Fruit fly (Drosophila melanogaster) whole organism, prepupa: ENCODE data around the gene CG12177.

Source experiments
- CG10631 ChIP-seq: fragments of 200-800 bp; sonication (Bioruptor generic); optimal IDR thresholded peaks from 2 replicates; lab custom pipeline; 2016; ENCODE audit warnings: missing biosample characterization, missing genetic modification characterization
- CG11294 ChIP-seq: fragments of 200-800 bp; sonication (Bioruptor generic); IDR thresholded peaks from 2 replicates; pipeline ENCODE4 v1.3.6; 2022; ENCODE audit warnings: missing biosample characterization, missing genetic modification characterization
- CG11762 ChIP-seq: fragments of 200-800 bp; sonication (Bioruptor generic); optimal IDR thresholded peaks from 3 replicates; lab custom pipeline; 2016; ENCODE audit warnings: missing biosample characterization, missing genetic modification characterization; ENCODE audit not compliant: insufficient read depth
- CG11902 ChIP-seq: fragments of 200-800 bp; sonication (Bioruptor generic); optimal IDR thresholded peaks from 3 replicates; lab custom pipeline; 2016; ENCODE audit warnings: missing biosample characterization, missing genetic modification characterization
- CG16779 ChIP-seq: fragments of 200-800 bp; sonication (Bioruptor generic); optimal IDR thresholded peaks from 3 replicates; lab custom pipeline; 2017; ENCODE audit warnings: missing biosample characterization, mild to moderate bottlenecking, missing genetic modification characterization
- CG3032 ChIP-seq: fragments of 200-800 bp; optimal IDR thresholded peaks from 2 replicates; lab custom pipeline; 2019; ENCODE audit warnings: missing biosample characterization, mild to moderate bottlenecking, missing genetic modification characterization, moderate library complexity
- CG31627 ChIP-seq: fragments of 200-800 bp; sonication (Bioruptor generic); optimal IDR thresholded peaks from 3 replicates; lab custom pipeline; 2016; ENCODE audit warnings: missing biosample characterization, missing genetic modification characterization
- CG3919 ChIP-seq: fragments of 200-800 bp; sonication (Bioruptor generic); optimal IDR thresholded peaks from 3 replicates; lab custom pipeline; 2016; ENCODE audit warnings: missing biosample characterization, missing genetic modification characterization
- CG6854 ChIP-seq: fragments of 200-800 bp; sonication (Bioruptor generic); optimal IDR thresholded peaks from 2 replicates; lab custom pipeline; 2017; ENCODE audit warnings: missing biosample characterization, mild to moderate bottlenecking, missing genetic modification characterization
- CG7368 ChIP-seq: fragments of 200-800 bp; sonication (Bioruptor generic); optimal IDR thresholded peaks from 3 replicates; lab custom pipeline; 2016; ENCODE audit warnings: missing biosample characterization, missing genetic modification characterization
- Eip78C ChIP-seq: fragments of 200-800 bp; sonication (Bioruptor generic); peaks from one replicate; lab custom pipeline; 2016; ENCODE audit warnings: missing biosample characterization, missing genetic modification characterization
- Eip93F ChIP-seq: fragments of 200-800 bp; sonication (Bioruptor generic); optimal IDR thresholded peaks from 2 replicates; lab custom pipeline; 2016; ENCODE audit warnings: missing biosample characterization, mild to moderate bottlenecking, missing genetic modification characterization
- Ets96B ChIP-seq: fragments of 200-800 bp; optimal IDR thresholded peaks from 2 replicates; lab custom pipeline; 2019; ENCODE audit warnings: missing biosample characterization, mild to moderate bottlenecking, missing genetic modification characterization, moderate library complexity
- Hr39 ChIP-seq: fragments of 200-800 bp; sonication (Bioruptor generic); optimal IDR thresholded peaks from 2 replicates; lab custom pipeline; 2016; ENCODE audit warnings: missing biosample characterization, missing genetic modification characterization
- Hr4 ChIP-seq: fragments of 200-800 bp; sonication (Bioruptor generic); optimal IDR thresholded peaks from 3 replicates; lab custom pipeline; 2016; ENCODE audit warnings: missing biosample characterization, missing genetic modification characterization
- Met ChIP-seq: fragments of 200-800 bp; sonication (Bioruptor generic); optimal IDR thresholded peaks from 3 replicates; lab custom pipeline; 2016; ENCODE audit warnings: missing biosample characterization, missing genetic modification characterization
- OdsH ChIP-seq: fragments of 200-800 bp; sonication (Bioruptor generic); optimal IDR thresholded peaks from 3 replicates; lab custom pipeline; 2016; ENCODE audit warnings: missing biosample characterization, missing genetic modification characterization
- Smox ChIP-seq: fragments of 200-800 bp; sonication (Bioruptor generic); optimal IDR thresholded peaks from 3 replicates; lab custom pipeline; 2016; ENCODE audit warnings: missing biosample characterization, missing genetic modification characterization
- Sox102F ChIP-seq: fragments of 200-800 bp; sonication (Bioruptor generic); optimal IDR thresholded peaks from 2 replicates; lab custom pipeline; 2016; ENCODE audit warnings: missing biosample characterization, mild to moderate bottlenecking, missing genetic modification characterization
- Sox15 ChIP-seq: fragments of 200-800 bp; sonication (Bioruptor generic); optimal IDR thresholded peaks from 3 replicates; lab custom pipeline; 2016; ENCODE audit warnings: missing biosample characterization, missing genetic modification characterization
- acj6 ChIP-seq: fragments of 200-800 bp; sonication (Bioruptor generic); optimal IDR thresholded peaks from 3 replicates; lab custom pipeline; 2016; ENCODE audit warnings: missing biosample characterization, missing genetic modification characterization
- dac ChIP-seq: fragments of 200-800 bp; sonication (Bioruptor generic); optimal IDR thresholded peaks from 2 replicates; lab custom pipeline; 2017; ENCODE audit warnings: missing biosample characterization, mild to moderate bottlenecking, missing genetic modification characterization
- dsx ChIP-seq: fragments of 200-800 bp; optimal IDR thresholded peaks from 3 replicates; lab custom pipeline; 2019; ENCODE audit warnings: missing biosample characterization, mild to moderate bottlenecking, missing genetic modification characterization, moderate library complexity; ENCODE audit not compliant: poor library complexity, severe bottlenecking
- eg ChIP-seq: fragments of 200-800 bp; sonication (Bioruptor generic); IDR thresholded peaks from 3 replicates; pipeline ENCODE4 v1.3.6; 2022; ENCODE audit warnings: missing biosample characterization, missing genetic modification characterization
- esn ChIP-seq: fragments of 200-800 bp; sonication (Bioruptor generic); optimal IDR thresholded peaks from 2 replicates; lab custom pipeline; 2016; ENCODE audit warnings: missing biosample characterization, mild to moderate bottlenecking, missing genetic modification characterization, moderate library complexity
- fkh ChIP-seq: fragments of 200-800 bp; sonication (Bioruptor generic); optimal IDR thresholded peaks from 3 replicates; lab custom pipeline; 2017; ENCODE audit warnings: missing biosample characterization, mild to moderate bottlenecking, missing genetic modification characterization, moderate library complexity
- pdm3 ChIP-seq: fragments of 200-800 bp; sonication (Bioruptor generic); optimal IDR thresholded peaks from 3 replicates; lab custom pipeline; 2016; ENCODE audit warnings: missing biosample characterization, missing genetic modification characterization
- ss ChIP-seq, 2 experiments: fragments of 200-800 bp; sonication (Bioruptor generic); optimal IDR thresholded peaks; 2 replicates in 1 of 2; 3 replicates in 1 of 2; lab custom pipeline; 2017 to 2018; ENCODE audit warnings: mild to moderate bottlenecking in 2 of 2, missing biosample characterization in 2 of 2, missing genetic modification characterization in 2 of 2, moderate library complexity in 1 of 2
- svp ChIP-seq: fragments of 200-800 bp; sonication (Bioruptor generic); peaks from one replicate; lab custom pipeline; 2016; ENCODE audit warnings: missing biosample characterization, missing genetic modification characterization
- topi ChIP-seq: fragments of 200-800 bp; sonication (Bioruptor generic); optimal IDR thresholded peaks from 3 replicates; lab custom pipeline; 2016; ENCODE audit warnings: missing biosample characterization, missing genetic modification characterization
- vri ChIP-seq: fragments of 200-800 bp; sonication (Bioruptor generic); optimal IDR thresholded peaks from 3 replicates; lab custom pipeline; 2016; ENCODE audit warnings: missing biosample characterization, mild to moderate bottlenecking, missing genetic modification characterization

The CG12177 gene

DNA sequence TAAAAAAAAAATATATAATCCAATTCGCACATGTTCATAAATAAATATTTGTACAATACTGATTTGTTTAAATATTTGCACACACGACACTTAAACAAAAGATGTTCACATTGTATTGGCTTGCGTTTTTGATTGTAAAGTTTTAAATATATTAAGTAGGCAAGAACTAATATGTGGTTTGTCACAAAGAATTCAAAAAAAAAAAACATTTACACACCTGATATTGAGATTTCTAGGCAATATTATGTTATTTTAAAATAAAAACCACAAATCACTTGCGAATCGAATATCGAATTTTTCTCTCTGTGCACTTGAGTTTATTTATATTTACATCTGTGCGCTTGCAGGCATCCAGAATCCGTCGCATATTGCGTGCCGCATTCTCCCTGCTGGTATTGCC, 735 bp downstream of the CG12177 start (continued):
- peak; percentile 65 for TF ChIP-seq CG10631
- peak; percentile 64 for TF ChIP-seq OdsH (GFP tag; lab: Kevin White, UChicago)
- TF ChIP-seq CG16779 (tag; lab: Kevin White, UChicago): no peak
- TF ChIP-seq CG6854 (GFP tag; lab: Kevin White, UChicago): no peak
- TF ChIP-seq dac (GFP tag; lab: Kevin White, UChicago): no peak
- peak; percentile 59 for TF ChIP-seq vri (GFP tag; lab: Kevin White, UChicago)
- peak; percentile 58 for TF ChIP-seq Hr4 (GFP tag; lab: Kevin White, UChicago)
- peak; percentile 69 for TF ChIP-seq Smox
- TF ChIP-seq, all 60 proteins: peak for 51

- TF ChIP-seq vri (GFP tag; lab: Kevin White, UChicago) (peak; percentile 49), CG3032 (tag; lab: Kevin White, UChicago) (no peak), Sox15 (GFP tag; lab: Kevin White, UChicago) (no peak), CG3919 (GFP tag; lab: Kevin White, UChicago) (no peak), ss (GFP tag; optimal IDR thresholded peaks at IDR 0.05; lab: Kevin White, UChicago) (no peak), svp (peak; percentile 67)
Observed at dm6 chrX:13677970-13678490, 2.3 kb downstream of the CG12177 start.

- TF ChIP-seq vri (GFP tag; lab: Kevin White, UChicago) (peak; percentile 3), dsx (no peak), Sox102F (GFP tag; lab: Kevin White, UChicago) (no peak)
Observed at dm6 chrX:13676458-13676944, 3.8 kb downstream of the CG12177 start, which contains the start of gene CG11162. Gene CG11162, plus strand, starts transcription at chrX:13676894.

- TF ChIP-seq CG3032 (tag; lab: Kevin White, UChicago) (no peak), topi (GFP tag; lab: Kevin White, UChicago) (no peak), CG31627 (no peak), eg (GFP tag; lab: Robert Waterston, UW) (no peak), ss (GFP tag; optimal IDR thresholded peaks at IDR 0.05; lab: Kevin White, UChicago) (no peak)
- TF ChIP-seq, all 60 proteins: peak for 0
Observed at dm6 chrX:13670329-13670847, 9.9 kb downstream of the CG12177 start.

DNA sequence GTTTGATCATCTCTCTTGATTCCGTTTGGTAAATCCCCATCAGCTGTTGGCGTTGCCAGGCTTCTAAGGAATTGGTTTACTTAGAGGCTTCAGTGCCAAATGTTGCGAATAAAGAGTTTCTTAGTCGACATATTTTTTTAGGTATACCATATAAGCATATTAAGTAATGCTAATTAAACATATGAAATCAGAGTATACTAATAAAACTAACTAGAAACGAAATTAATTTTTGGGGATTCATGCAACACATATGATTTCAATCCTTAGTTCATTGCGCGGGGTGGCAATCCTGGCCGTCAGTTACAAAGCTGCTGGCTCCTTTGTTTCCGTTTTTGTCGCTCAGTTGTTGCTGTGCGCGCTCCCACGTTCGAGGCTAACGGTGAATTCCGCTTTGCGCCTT, 10.9 kb downstream of the CG12177 start, which contains the start of gene CG15760:
TSS of gene CG15760 (plus strand) at position 334 of the 400 bp plus-strand sequence.
- TF ChIP-seq esn (GFP tag; lab: Kevin White, UChicago) (peak; percentile 14), CG11902 (GFP tag; lab: Kevin White, UChicago) (no peak), Smox (no peak), CG10631 (no peak), Eip93F (GFP tag; lab: Kevin White, UChicago) (no peak), topi (GFP tag; lab: Kevin White, UChicago) (no peak)

dm6 chrX:13667656-13668055, 12.6 kb downstream of the CG12177 start, which contains the start of the genes DNAlig4 and CG11164:
Gene DNAlig4, minus strand, starts transcription at chrX:13667811.
Gene CG11164, plus strand, starts transcription at chrX:13668014.
- TF ChIP-seq svp (no peak), CG11902 (GFP tag; lab: Kevin White, UChicago) (no peak), fkh (GFP tag; lab: Kevin White, UChicago) (no peak), CG3919 (GFP tag; lab: Kevin White, UChicago) (no peak), CG7368 (no peak), Eip93F (GFP tag; lab: Kevin White, UChicago) (no peak), acj6 (GFP tag; lab: Kevin White, UChicago) (no peak), CG11294 (GFP tag; lab: Robert Waterston, UW) (no peak), Ets96B (tag; lab: Kevin White, UChicago) (no peak)
- TF ChIP-seq, all 60 proteins: peak for 0

dm6 chrX:13651170-13651569, 29.1 kb downstream of the CG12177 start:
- TF ChIP-seq Met (GFP tag; lab: Kevin White, UChicago): no peak
- no peak for TF ChIP-seq pdm3 (GFP tag; lab: Kevin White, UChicago)
- peak; percentile 23 for TF ChIP-seq Eip78C (GFP tag; lab: Kevin White, UChicago)
- TF ChIP-seq CG11762: no peak
- TF ChIP-seq Hr39: no peak
